Worm (Caenorhabditis elegans): ENCODE measurements around the gene nxf-1.
"Not testable (repeated sequence)": the region's sequence is repeated elsewhere in the genome, so short reads cannot be mapped to it uniquely, and the experiment has no call there.

ce11 chrV:14463087-14463486 is 48.3 kb upstream of the nxf-1 start, which contains the start of gene F08H9.3:
- not testable (repeated sequence) for TF ChIP-seq flt-1 (GFP tag; IDR thresholded peaks at IDR 0.05); B0310.2 (tag; optimal IDR thresholded peaks at IDR 0.05); ceh-13 (GFP tag; optimal IDR thresholded peaks at IDR 0.05); hmbx-1 (tag; optimal IDR thresholded peaks at IDR 0.05); ama-1 (optimal IDR thresholded peaks at IDR 0.05); tra-4 (tag; optimal IDR thresholded peaks at IDR 0.05); pes-1 (GFP tag; IDR thresholded peaks at IDR 0.05)

Data from whole organism, early embryonic.